Worm (Caenorhabditis elegans) whole organism, midembryonic: Measurements from ENCODE around the gene nep-17.

Experiments
- T22C8.4 ChIP-seq: fragments of 200-800 bp; sonication (Bioruptor generic); IDR thresholded peaks from 2 replicates; pipeline ENCODE4 v1.3.6; 2022; ENCODE audit warnings: missing genetic modification characterization, missing compliant biosample characterization
- cog-1 ChIP-seq: sonication (generic microtip); optimal IDR thresholded peaks from 2 replicates; lab custom pipeline; 2016; ENCODE audit warnings: missing genetic modification characterization, missing compliant biosample characterization
- flt-1 ChIP-seq: fragments of 200-800 bp; sonication (Bioruptor generic); IDR thresholded peaks from 2 replicates; pipeline ENCODE4 v1.3.6; 2022; ENCODE audit warnings: missing genetic modification characterization, missing compliant biosample characterization
- klf-2 ChIP-seq: fragments of 200-800 bp; sonication (Bioruptor generic); conservative IDR thresholded peaks from 2 replicates; pipeline ENCODE4 v1.3.6; 2022; ENCODE audit warnings: missing genetic modification reagents, missing genetic modification characterization, missing compliant biosample characterization
- ref-1 ChIP-seq: fragments of 200-800 bp; sonication (Bioruptor generic); conservative IDR thresholded peaks from 2 replicates; pipeline ENCODE4 v1.3.6; 2022; ENCODE audit warnings: missing genetic modification reagents, missing genetic modification characterization, missing compliant biosample characterization
- tab-1 ChIP-seq: fragments of 200-800 bp; sonication (Bioruptor generic); IDR thresholded peaks from 2 replicates; pipeline ENCODE4 v1.3.6; 2022; ENCODE audit warnings: missing genetic modification characterization, missing compliant biosample characterization
- ztf-23 ChIP-seq: fragments of 200-800 bp; sonication (Bioruptor generic); IDR thresholded peaks from 2 replicates; pipeline ENCODE4 v1.3.6; 2022; ENCODE audit warnings: missing genetic modification reagents, missing genetic modification characterization, missing compliant biosample characterization
- ztf-29 ChIP-seq: fragments of 200-800 bp; sonication (Bioruptor generic); IDR thresholded peaks from 2 replicates; pipeline ENCODE4 v1.3.6; 2022; ENCODE audit warnings: missing genetic modification reagents, missing genetic modification characterization, missing compliant biosample characterization

ce11 chrII:13530657-13531056 is 23.0 kb downstream of the nep-17 start:
- TF ChIP-seq cog-1 (no peak), ztf-29 (GFP tag; lab: Robert Waterston, UW) (no peak), ztf-23 (GFP tag; lab: Robert Waterston, UW) (no peak), klf-2 (no peak), T22C8.4 (GFP tag; lab: Robert Waterston, UW) (no peak), ref-1 (GFP tag; lab: Robert Waterston, UW) (no peak), flt-1 (GFP tag; lab: Robert Waterston, UW) (no peak), tab-1 (GFP tag; lab: Robert Waterston, UW) (no peak)
